Worm (Caenorhabditis elegans) whole organism, L3 larva: ENCODE measurements around the gene fipr-14.

ENCODE experiments used
- R02D3.7 ChIP-seq: fragments of 150-350 bp; optimal IDR thresholded peaks from 2 replicates; lab custom pipeline; 2014; ENCODE audit warnings: missing biosample characterization, missing genetic modification characterization
- ZK546.5 ChIP-seq: sonication (generic microtip); optimal IDR thresholded peaks from 2 replicates; lab custom pipeline; 2017; ENCODE audit warnings: missing biosample characterization, missing genetic modification characterization
- aly-2 ChIP-seq: fragments of 150-350 bp; optimal IDR thresholded peaks from 2 replicates; lab custom pipeline; 2014; ENCODE audit warnings: missing biosample characterization, missing genetic modification characterization
- ama-1 ChIP-seq: fragments of 150-350 bp; optimal IDR thresholded peaks from 2 replicates; lab custom pipeline; 2018
- ceh-28 ChIP-seq: fragments of 150-350 bp; optimal IDR thresholded peaks from 2 replicates; lab custom pipeline; 2014; ENCODE audit warnings: missing biosample characterization, missing genetic modification reagents, missing genetic modification characterization
- ceh-9 ChIP-seq: sonication (generic microtip); optimal IDR thresholded peaks from 2 replicates; lab custom pipeline; 2018; ENCODE audit warnings: missing biosample characterization, missing genetic modification characterization
- daf-12 ChIP-seq: fragments of 150-350 bp; optimal IDR thresholded peaks from 2 replicates; lab custom pipeline; 2014; ENCODE audit warnings: missing biosample characterization, missing genetic modification reagents, missing genetic modification characterization
- egl-5 ChIP-seq: fragments of 150-350 bp; optimal IDR thresholded peaks from 2 replicates; lab custom pipeline; 2017; ENCODE audit warnings: missing biosample characterization, missing genetic modification reagents, missing genetic modification characterization, inconsistent platforms
- elt-1 ChIP-seq: fragments of 150-350 bp; optimal IDR thresholded peaks from 2 replicates; lab custom pipeline; 2014; ENCODE audit warnings: missing biosample characterization, missing genetic modification characterization
- elt-2 ChIP-seq: sonication (generic microtip); optimal IDR thresholded peaks from 2 replicates; lab custom pipeline; 2016; ENCODE audit warnings: missing genetic modification reagents, mild to moderate bottlenecking, missing genetic modification characterization, missing compliant biosample characterization
- elt-3 ChIP-seq, 3 experiments: fragments of 150-350 bp in 1 of 3; sonication (generic microtip) in 2 of 3; optimal IDR thresholded peaks; 2 replicates in 2 of 3; 4 replicates in 1 of 3; lab custom pipeline; 2014 to 2017; ENCODE audit warnings: missing biosample characterization in 3 of 3, missing genetic modification characterization in 3 of 3
- eor-1 ChIP-seq, 2 experiments: fragments of 150-350 bp; optimal IDR thresholded peaks; 2 replicates each; lab custom pipeline; 2014 to 2018; ENCODE audit warnings: missing biosample characterization in 2 of 2, missing genetic modification characterization in 2 of 2
- hmg-11 ChIP-seq: sonication (generic microtip); optimal IDR thresholded peaks from 2 replicates; lab custom pipeline; 2016; ENCODE audit warnings: missing genetic modification characterization, missing compliant biosample characterization
- lin-15B ChIP-seq: fragments of 150-350 bp; optimal IDR thresholded peaks from 2 replicates; lab custom pipeline; 2014; ENCODE audit warnings: missing biosample characterization, missing genetic modification characterization
- lin-39 ChIP-seq: fragments of 150-350 bp; optimal IDR thresholded peaks from 2 replicates; lab custom pipeline; 2018; ENCODE audit warnings: missing biosample characterization, missing genetic modification reagents, missing genetic modification characterization
- lsy-12 ChIP-seq: sonication (generic microtip); optimal IDR thresholded peaks from 2 replicates; lab custom pipeline; 2016; ENCODE audit warnings: mild to moderate bottlenecking, missing genetic modification characterization, missing compliant biosample characterization
- mdl-1 ChIP-seq: fragments of 150-350 bp; optimal IDR thresholded peaks from 2 replicates; lab custom pipeline; 2014; ENCODE audit warnings: missing biosample characterization, missing genetic modification characterization
- nfya-1 ChIP-seq: sonication (generic microtip); optimal IDR thresholded peaks from 2 replicates; lab custom pipeline; 2017; ENCODE audit warnings: missing genetic modification characterization, mild to moderate bottlenecking, missing compliant biosample characterization, antibody characterized with exemption, moderate library complexity; ENCODE audit not compliant: insufficient read depth
- nhr-23 ChIP-seq: fragments of 150-350 bp; optimal IDR thresholded peaks from 2 replicates; lab custom pipeline; 2014; ENCODE audit warnings: missing biosample characterization, missing genetic modification reagents, missing genetic modification characterization
- nhr-237 ChIP-seq: fragments of 150-350 bp; optimal IDR thresholded peaks from 2 replicates; lab custom pipeline; 2014; ENCODE audit warnings: missing biosample characterization, missing genetic modification characterization
- nhr-25 ChIP-seq: sonication (generic microtip); optimal IDR thresholded peaks from 2 replicates; lab custom pipeline; 2017; ENCODE audit warnings: missing biosample characterization, missing genetic modification characterization
- nhr-28 ChIP-seq: fragments of 150-350 bp; optimal IDR thresholded peaks from 2 replicates; lab custom pipeline; 2014; ENCODE audit warnings: missing biosample characterization, missing genetic modification characterization
- nhr-76 ChIP-seq: fragments of 150-350 bp; sonication (generic microtip); optimal IDR thresholded peaks from 5 replicates; lab custom pipeline; 2014; ENCODE audit warnings: missing biosample characterization, missing genetic modification characterization
- pha-4 ChIP-seq: fragments of 150-350 bp; optimal IDR thresholded peaks from 2 replicates; lab custom pipeline; 2014; ENCODE audit warnings: missing biosample characterization, missing genetic modification reagents, missing genetic modification characterization
- pqm-1 ChIP-seq: fragments of 150-350 bp; optimal IDR thresholded peaks from 2 replicates; lab custom pipeline; 2017; ENCODE audit warnings: missing biosample characterization, missing genetic modification characterization, inconsistent platforms
- sea-2 ChIP-seq: fragments of 150-350 bp; sonication (generic microtip); optimal IDR thresholded peaks from 4 replicates; lab custom pipeline; 2014; ENCODE audit warnings: missing biosample characterization, missing genetic modification reagents, missing genetic modification characterization
- skn-1 ChIP-seq: fragments of 150-350 bp; optimal IDR thresholded peaks from 2 replicates; lab custom pipeline; 2014; ENCODE audit warnings: missing biosample characterization, missing genetic modification characterization
- snpc-4 ChIP-seq: fragments of 150-350 bp; optimal IDR thresholded peaks from 2 replicates; lab custom pipeline; 2014; ENCODE audit warnings: missing biosample characterization, missing genetic modification characterization
- unc-39 ChIP-seq: sonication (generic microtip); optimal IDR thresholded peaks from 4 replicates; lab custom pipeline; 2017; ENCODE audit warnings: missing biosample characterization, missing genetic modification characterization
- zag-1 ChIP-seq: fragments of 150-350 bp; optimal IDR thresholded peaks from 2 replicates; lab custom pipeline; 2014; ENCODE audit warnings: missing biosample characterization, missing genetic modification characterization

fipr-14 gene

ce11 chrIV:10854042-10854441 is 22.9 kb upstream of the fipr-14 start:
- TF ChIP-seq egl-5 (tag; lab: Kevin White, UChicago), result no peak
- no peak for TF ChIP-seq zag-1 (tag; lab: Kevin White, UChicago)
- TF ChIP-seq, all 47 proteins: peak for 0

ce11 chrIV:10855049-10855448 is 21.9 kb upstream of the fipr-14 start, which contains the start of gene T11G6.3:
Gene T11G6.3, minus strand, starts transcription at chrIV:10855237.
- TF ChIP-seq elt-1 (tag; lab: Kevin White, UChicago), result no peak
- no peak for TF ChIP-seq nhr-28 (tag; lab: Kevin White, UChicago)
- no peak for TF ChIP-seq sea-2 (GFP tag; lab: Kevin White, UChicago)
- TF ChIP-seq daf-12 (tag; lab: Kevin White, UChicago), result no peak
- no peak for TF ChIP-seq nfya-1 (tag; lab: Kevin White, UChicago)
- no peak for TF ChIP-seq egl-5 (tag; lab: Kevin White, UChicago)
- TF ChIP-seq R02D3.7 (tag; lab: Kevin White, UChicago), result no peak
- TF ChIP-seq ama-1, result no peak

ce11 chrIV:10855946-10856345 is 21.0 kb upstream of the fipr-14 start:
- TF ChIP-seq sea-2 (GFP tag; lab: Kevin White, UChicago) (no peak), egl-5 (tag; lab: Kevin White, UChicago) (no peak), nhr-237 (tag; lab: Kevin White, UChicago) (no peak), nfya-1 (tag; lab: Kevin White, UChicago) (peak; percentile 84)

ce11 chrIV:10858300-10859016 is 18.5 kb upstream of the fipr-14 start, which contains the start of the genes T11G6.2 and hars-1:
Gene T11G6.2, minus strand, starts transcription at chrIV:10858496.
Gene hars-1, plus strand, starts transcription at chrIV:10858957.
- TF ChIP-seq unc-39, result no peak
- TF ChIP-seq hmg-11 (tag; lab: Kevin White, UChicago), result peak; percentile 29
- TF ChIP-seq elt-2 (tag; lab: Kevin White, UChicago), result peak; percentile 73
- no peak for TF ChIP-seq nhr-28 (tag; lab: Kevin White, UChicago)
- TF ChIP-seq lin-39 (tag; lab: Kevin White, UChicago), result peak; percentile 33
- TF ChIP-seq pqm-1 (tag; lab: Kevin White, UChicago), result peak; percentile 80
- TF ChIP-seq pha-4 (tag; lab: Kevin White, UChicago), result peak; percentile 45
- TF ChIP-seq eor-1 (tag; optimal IDR thresholded peaks at IDR 0.05; lab: Kevin White, UChicago), result no peak
- TF ChIP-seq nhr-25 (tag; lab: Kevin White, UChicago), result peak; percentile 9
- peak; percentile 3 for TF ChIP-seq mdl-1 (tag; lab: Kevin White, UChicago)
- peak; percentile 39 for TF ChIP-seq nfya-1 (tag; lab: Kevin White, UChicago)
- peak; percentile 33 for TF ChIP-seq snpc-4 (tag; lab: Kevin White, UChicago)
- peak; percentile 37 for TF ChIP-seq nhr-23 (tag; lab: Kevin White, UChicago)
- peak; percentile 42 for TF ChIP-seq lin-15B

- no peak for TF ChIP-seq ama-1
- peak; percentile 16 for TF ChIP-seq ceh-28 (tag; lab: Kevin White, UChicago)
Observed at ce11 chrIV:10861102-10861501, 15.8 kb upstream of the fipr-14 start, which contains the start of gene rbm-22. Gene rbm-22, plus strand, starts transcription at chrIV:10861402.

ce11 chrIV:10864031-10864430 is 12.9 kb upstream of the fipr-14 start, which contains the start of gene nish-1:
Gene nish-1, plus strand, starts transcription at chrIV:10864331.
- TF ChIP-seq aly-2 (tag; lab: Kevin White, UChicago) (no peak), lin-39 (tag; lab: Kevin White, UChicago) (no peak), nhr-23 (tag; lab: Kevin White, UChicago) (no peak), zag-1 (tag; lab: Kevin White, UChicago) (no peak), ceh-9 (tag; lab: Kevin White, UChicago) (no peak), nhr-237 (tag; lab: Kevin White, UChicago) (no peak), ZK546.5 (tag; lab: Kevin White, UChicago) (no peak), nfya-1 (tag; lab: Kevin White, UChicago) (no peak), nhr-76 (tag; lab: Kevin White, UChicago) (no peak), lsy-12 (tag; lab: Kevin White, UChicago) (no peak), elt-3 (tag; optimal IDR thresholded peaks at IDR 0.05; lab: Kevin White, UChicago) (no peak), eor-1 (tag; optimal IDR thresholded peaks at IDR 0.05; lab: Kevin White, UChicago) (no peak), ceh-28 (tag; lab: Kevin White, UChicago) (no peak), skn-1 (no peak)
